Fruit fly (Drosophila melanogaster): ENCODE measurements around the gene Fhos.
A peak's percentile ranks its signal among the peaks of the same experiment; 100 is the strongest.

The Fhos gene

dm6 chr3L:8830017-8830702 lies 76.7 kb downstream of the Fhos start:
- TF ChIP-seq Hr39 (GFP tag; optimal IDR thresholded peaks at IDR 0.05) (no peak), CG32006 (GFP tag; optimal IDR thresholded peaks at IDR 0.05) (no peak), Sox102F (GFP tag; optimal IDR thresholded peaks at IDR 0.05) (no peak), Blimp-1 (GFP tag; optimal IDR thresholded peaks at IDR 0.05) (no peak), esn (GFP tag; optimal IDR thresholded peaks at IDR 0.05) (no peak), achi (GFP tag; optimal IDR thresholded peaks at IDR 0.05) (no peak), fkh (GFP tag; optimal IDR thresholded peaks at IDR 0.05) (peak; percentile 57), ss (GFP tag; optimal IDR thresholded peaks at IDR 0.05) (no peak), CG16779 (tag; optimal IDR thresholded peaks at IDR 0.05) (no peak), Eip78C (GFP tag) (peak; percentile 69), CG1621 (tag; optimal IDR thresholded peaks at IDR 0.05) (no peak), CG6854 (GFP tag; optimal IDR thresholded peaks at IDR 0.05) (no peak), svp (GFP tag) (no peak), CG8319 (GFP tag; optimal IDR thresholded peaks at IDR 0.05) (no peak), CG3919 (GFP tag; optimal IDR thresholded peaks at IDR 0.05) (no peak)

DNA sequence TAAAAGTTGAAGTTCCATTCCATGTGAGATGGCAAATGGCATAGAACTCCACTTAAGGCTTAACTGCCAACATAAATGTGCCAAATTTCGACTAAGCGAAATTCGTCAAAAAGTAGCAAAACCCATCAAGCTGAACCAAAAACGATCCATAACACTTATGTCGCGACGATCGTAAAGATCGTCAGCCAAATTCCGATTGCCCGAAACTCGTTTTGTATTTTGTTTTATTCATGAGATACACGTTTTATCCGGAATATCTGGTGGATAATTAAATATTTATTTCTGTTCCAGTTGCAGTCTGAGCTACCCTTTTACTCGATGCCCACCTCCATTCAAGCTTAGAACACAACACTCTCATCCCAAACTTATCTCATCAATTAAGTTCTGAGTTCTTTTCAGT lies 77.5 kb downstream of the Fhos start:
- no peak for TF ChIP-seq CG6276 (GFP tag; optimal IDR thresholded peaks at IDR 0.05)
- TF ChIP-seq ss (GFP tag; optimal IDR thresholded peaks at IDR 0.05) = no peak
- no peak for TF ChIP-seq cyc (GFP tag; optimal IDR thresholded peaks at IDR 0.05)
- TF ChIP-seq acj6 (GFP tag; optimal IDR thresholded peaks at IDR 0.05) = no peak
- TF ChIP-seq net (GFP tag; optimal IDR thresholded peaks at IDR 0.05) = no peak
- TF ChIP-seq dac (GFP tag; optimal IDR thresholded peaks at IDR 0.05) = no peak

dm6 chr3L:8832737-8833466 lies 79.5 kb downstream of the Fhos start:
- TF ChIP-seq Eip78C (GFP tag) (peak; percentile 25), lz (GFP tag; optimal IDR thresholded peaks at IDR 0.05) (no peak)

- TF ChIP-seq CG6792 (GFP tag; optimal IDR thresholded peaks at IDR 0.05) (no peak), vri (GFP tag; optimal IDR thresholded peaks at IDR 0.05) (peak; percentile 20), Sox14 (GFP tag; optimal IDR thresholded peaks at IDR 0.05) (no peak), fkh (GFP tag; optimal IDR thresholded peaks at IDR 0.05) (no peak), OdsH (GFP tag; optimal IDR thresholded peaks at IDR 0.05) (no peak), acj6 (GFP tag; optimal IDR thresholded peaks at IDR 0.05) (no peak), CG15336 (GFP tag; IDR thresholded peaks at IDR 0.05) (no peak)
Measured at dm6 chr3L:8833467-8833802, 80.0 kb downstream of the Fhos start.

dm6 chr3L:8834486-8834885 lies 81.1 kb downstream of the Fhos start:
- no peak for TF ChIP-seq CG11902 (GFP tag; optimal IDR thresholded peaks at IDR 0.05)
- no peak for TF ChIP-seq net (GFP tag; optimal IDR thresholded peaks at IDR 0.05)
- TF ChIP-seq esn (GFP tag; optimal IDR thresholded peaks at IDR 0.05) = peak; percentile 11
- no peak for TF ChIP-seq CG10669 (GFP tag; optimal IDR thresholded peaks at IDR 0.05)
- 0 out of 3 replicates have a peak, but pooled peaks have one; percentile 11 for TF ChIP-seq eg (GFP tag; IDR thresholded peaks at IDR 0.05)
- TF ChIP-seq CG11294 (GFP tag; IDR thresholded peaks at IDR 0.05) = no peak
- peak; percentile 14 for TF ChIP-seq vri (GFP tag; optimal IDR thresholded peaks at IDR 0.05)
- TF ChIP-seq Eip78C (GFP tag) = peak; percentile 69
- TF ChIP-seq CG10631 (GFP tag; optimal IDR thresholded peaks at IDR 0.05) = no peak
- peak; percentile 6 for TF ChIP-seq lz (GFP tag; optimal IDR thresholded peaks at IDR 0.05)
- no peak for TF ChIP-seq Eip93F (GFP tag; optimal IDR thresholded peaks at IDR 0.05)
- no peak for TF ChIP-seq Ets21C (GFP tag; optimal IDR thresholded peaks at IDR 0.05)
- no peak for TF ChIP-seq dsx (GFP tag; optimal IDR thresholded peaks at IDR 0.05; ENCODE audit: poor library complexity, severe bottlenecking)
- peak; percentile 3 for TF ChIP-seq Sox102F (GFP tag; optimal IDR thresholded peaks at IDR 0.05)
- no peak for TF ChIP-seq spab (GFP tag; optimal IDR thresholded peaks at IDR 0.05)
- TF ChIP-seq fkh (GFP tag; optimal IDR thresholded peaks at IDR 0.05) = peak; percentile 87
- no peak for TF ChIP-seq CG16779 (tag; optimal IDR thresholded peaks at IDR 0.05)
- TF ChIP-seq Blimp-1 (GFP tag; optimal IDR thresholded peaks at IDR 0.05) = no peak
- TF ChIP-seq topi (GFP tag; optimal IDR thresholded peaks at IDR 0.05) = peak; percentile 23
- TF ChIP-seq Smox (GFP tag; optimal IDR thresholded peaks at IDR 0.05) = no peak
